Worm (Caenorhabditis elegans): ENCODE data around the gene C04G2.5.

C04G2.5 gene

ce11 chrIV:10059175-10059574 lies 35.9 kb downstream of the C04G2.5 start (continued):
- TF ChIP-seq pha-4 (GFP tag; IDR thresholded peaks at IDR 0.05) (0 out of 2 replicates have a peak, but pooled peaks have one; percentile 16), pha-4 (tag; optimal IDR thresholded peaks at IDR 0.05) (no peak), nhr-6 (tag; optimal IDR thresholded peaks at IDR 0.05) (no peak), nhr-76 (tag; optimal IDR thresholded peaks at IDR 0.05) (no peak), ceh-44 (GFP tag; IDR thresholded peaks at IDR 0.05) (no peak), fkh-10 (GFP tag; optimal IDR thresholded peaks at IDR 0.05) (no peak), rbr-2 (tag; optimal IDR thresholded peaks at IDR 0.05) (no peak), mxl-2 (GFP tag; conservative IDR thresholded peaks at IDR 0.05) (0 out of 2 replicates have a peak, but pooled peaks have one; percentile 22), aly-2 (tag; optimal IDR thresholded peaks at IDR 0.05) (no peak), ZK546.5 (tag; optimal IDR thresholded peaks at IDR 0.05) (no peak), zip-2 (tag; optimal IDR thresholded peaks at IDR 0.05) (no peak), nhr-102 (tag; optimal IDR thresholded peaks at IDR 0.05) (peak; percentile 31), sdz-12 (GFP tag; optimal IDR thresholded peaks at IDR 0.05) (no peak), nhr-11 (tag; optimal IDR thresholded peaks at IDR 0.05) (no peak), nhr-48 (tag; optimal IDR thresholded peaks at IDR 0.05) (peak; percentile 43), hif-1 (tag; optimal IDR thresholded peaks at IDR 0.05) (no peak), ces-1 (GFP tag; optimal IDR thresholded peaks at IDR 0.05) (no peak), T26A8.4 (GFP tag; IDR thresholded peaks at IDR 0.05) (no peak), madf-5 (GFP tag; IDR thresholded peaks at IDR 0.05) (no peak), nhr-111 (GFP tag; optimal IDR thresholded peaks at IDR 0.05) (no peak), F26F4.8 (GFP tag; conservative IDR thresholded peaks at IDR 0.05) (no peak), ama-1 (optimal IDR thresholded peaks at IDR 0.05) (no peak), lin-15B (tag; optimal IDR thresholded peaks at IDR 0.05) (no peak), lin-38 (GFP tag; IDR thresholded peaks at IDR 0.05) (peak; percentile 19; the same call in 1 of the 2 replicates), nhr-42 (GFP tag; IDR thresholded peaks at IDR 0.05) (no peak), aha-1 (tag) (peak; percentile 87), madf-9 (GFP tag; conservative IDR thresholded peaks at IDR 0.05) (no peak), dve-1 (tag; optimal IDR thresholded peaks at IDR 0.05; ENCODE audit: insufficient read depth) (peak; percentile 93), ceh-62 (tag; optimal IDR thresholded peaks at IDR 0.05) (no peak), hlh-11 (tag; optimal IDR thresholded peaks at IDR 0.05) (peak; percentile 80), egl-27 (tag; optimal IDR thresholded peaks at IDR 0.05) (no peak), ztf-7 (tag; optimal IDR thresholded peaks at IDR 0.05) (no peak), saeg-2 (GFP tag; IDR thresholded peaks at IDR 0.05) (0 out of 2 replicates have a peak, but pooled peaks have one; percentile 19), lin-1 (GFP tag; IDR thresholded peaks at IDR 0.05) (0 out of 2 replicates have a peak, but pooled peaks have one; percentile 11), ctbp-1 (GFP tag; IDR thresholded peaks at IDR 0.05) (no peak), daf-12 (tag; optimal IDR thresholded peaks at IDR 0.05) (no peak), Y5F2A.4 (GFP tag; optimal IDR thresholded peaks at IDR 0.05) (no peak), nhr-237 (tag; optimal IDR thresholded peaks at IDR 0.05) (no peak), unc-39 (tag; optimal IDR thresholded peaks at IDR 0.05) (no peak)

ce11 chrIV:10056138-10056537 lies 38.9 kb downstream of the C04G2.5 start, which contains the start of gene T04B2.7:
Gene T04B2.7, minus strand, starts transcription at chrIV:10056238.
- TF ChIP-seq mep-1 (tag; optimal IDR thresholded peaks at IDR 0.05) (no peak), arid-1 (GFP tag; conservative IDR thresholded peaks at IDR 0.05) (no peak), spr-1 (tag; optimal IDR thresholded peaks at IDR 0.05) (no peak), php-3 (GFP tag; IDR thresholded peaks at IDR 0.05) (no peak)

All from whole organism, L4 larva.